Fruit fly (Drosophila melanogaster): ENCODE data around the gene Ca-alpha1T.

The Ca-alpha1T gene

dm6 chrX:6198554-6198953 lies 6.3 kb upstream of the Ca-alpha1T start, which contains the start of gene CG32751:
Gene CG32751, minus strand, starts transcription at chrX:6198654.
- TF ChIP-seq Dll (optimal IDR thresholded peaks at IDR 0.05) (no peak), usp (GFP tag; optimal IDR thresholded peaks at IDR 0.05) (no peak)

- TF ChIP-seq Dll (optimal IDR thresholded peaks at IDR 0.05) (no peak), psq (optimal IDR thresholded peaks at IDR 0.05) (no peak)
Measured at dm6 chrX:6196339-6196738, 4.1 kb upstream of the Ca-alpha1T start, which contains the start of gene CG32750. Gene CG32750, minus strand, starts transcription at chrX:6196439.

DNA sequence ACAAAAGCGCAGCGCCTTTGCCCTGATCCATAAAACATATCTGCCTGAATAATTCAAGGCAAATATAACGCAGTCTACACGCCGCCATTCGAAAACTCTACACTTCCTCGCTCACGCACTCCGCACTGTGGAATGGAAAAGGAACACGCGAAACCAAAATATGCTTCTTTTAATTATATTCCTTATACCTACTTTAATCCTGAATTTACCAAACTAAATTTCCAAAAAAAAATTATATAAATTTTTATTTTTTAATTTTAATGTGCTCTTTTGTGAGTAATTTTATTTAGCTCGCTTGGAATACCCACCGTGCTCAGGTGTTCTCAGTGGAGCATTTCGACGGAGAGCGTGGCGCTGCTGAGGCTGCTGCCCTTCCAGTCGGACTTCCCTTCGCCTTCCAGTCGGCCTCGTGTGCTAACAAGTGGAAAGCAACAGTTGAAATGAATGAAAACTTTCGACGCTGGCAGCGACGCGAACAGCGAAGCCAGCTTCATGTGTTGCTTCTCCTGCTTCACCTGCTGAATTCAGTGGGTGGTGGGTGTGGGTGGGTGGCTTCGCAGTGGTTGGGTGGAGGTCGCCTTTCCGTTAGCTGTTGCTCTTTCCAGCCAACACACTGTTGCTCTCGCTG lies 1.0 kb upstream of the Ca-alpha1T start:
- TF ChIP-seq EcR (GFP tag; optimal IDR thresholded peaks at IDR 0.05) (no peak), Dll (optimal IDR thresholded peaks at IDR 0.05) (no peak), pan (optimal IDR thresholded peaks at IDR 0.05) (no peak), psq (optimal IDR thresholded peaks at IDR 0.05) (no peak), CG8478 (optimal IDR thresholded peaks at IDR 0.05) (no peak), usp (GFP tag; optimal IDR thresholded peaks at IDR 0.05) (no peak)

DNA sequence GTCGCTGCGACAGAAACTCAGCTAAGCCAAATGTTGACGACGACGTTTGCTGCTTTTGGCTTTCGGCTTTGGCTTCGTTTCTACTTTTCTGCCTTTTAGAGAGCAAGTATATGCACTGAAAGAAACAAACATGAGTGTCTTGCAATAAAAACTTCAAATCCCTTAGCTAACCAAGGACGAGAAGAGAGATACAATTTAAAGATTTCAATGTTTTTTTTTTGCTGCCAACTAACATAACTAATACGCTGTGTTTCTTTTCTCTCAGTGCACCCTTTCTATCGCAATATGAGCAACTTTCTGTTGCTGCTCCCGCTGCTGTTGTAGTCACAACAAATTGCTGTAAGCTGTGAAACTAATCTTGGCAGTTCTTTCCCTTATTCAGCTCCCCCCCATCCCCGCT lies 12.9 kb downstream of the Ca-alpha1T start:
- TF ChIP-seq pan (optimal IDR thresholded peaks at IDR 0.05) (no peak), psq (optimal IDR thresholded peaks at IDR 0.05) (no peak), Dll (optimal IDR thresholded peaks at IDR 0.05) (no peak), usp (GFP tag; optimal IDR thresholded peaks at IDR 0.05) (no peak), CG8478 (optimal IDR thresholded peaks at IDR 0.05) (no peak), EcR (GFP tag; optimal IDR thresholded peaks at IDR 0.05) (no peak)

DNA sequence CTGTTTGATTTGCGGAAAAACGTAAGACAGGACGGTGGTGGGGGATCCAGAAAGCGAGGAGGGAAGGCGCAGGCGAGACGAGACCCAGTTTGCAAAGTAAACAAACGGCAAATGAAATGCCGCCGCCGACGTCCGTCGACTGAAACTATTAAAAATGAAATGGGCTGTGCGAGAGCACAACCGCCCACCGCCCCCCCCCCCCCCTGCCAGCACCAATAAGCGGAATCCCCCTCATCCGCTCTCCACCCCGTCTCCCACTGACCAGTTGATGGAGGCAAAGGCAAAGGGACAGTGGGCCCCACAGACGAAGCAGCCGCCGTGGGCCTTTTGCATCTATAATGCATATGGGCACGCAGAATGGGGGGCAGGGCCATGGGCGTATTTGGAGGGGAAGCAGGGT lies 25.5 kb downstream of the Ca-alpha1T start:
- TF ChIP-seq Dll (optimal IDR thresholded peaks at IDR 0.05) (no peak), EcR (GFP tag; optimal IDR thresholded peaks at IDR 0.05) (no peak), CG8478 (optimal IDR thresholded peaks at IDR 0.05) (no peak), pan (optimal IDR thresholded peaks at IDR 0.05) (no peak)

- TF ChIP-seq EcR (GFP tag; optimal IDR thresholded peaks at IDR 0.05) (no peak), Dll (optimal IDR thresholded peaks at IDR 0.05) (no peak), psq (optimal IDR thresholded peaks at IDR 0.05) (no peak), pan (optimal IDR thresholded peaks at IDR 0.05) (no peak), usp (GFP tag; optimal IDR thresholded peaks at IDR 0.05) (no peak), CG8478 (optimal IDR thresholded peaks at IDR 0.05) (no peak)
Measured at dm6 chrX:6151919-6152318, 40.4 kb downstream of the Ca-alpha1T start.

DNA sequence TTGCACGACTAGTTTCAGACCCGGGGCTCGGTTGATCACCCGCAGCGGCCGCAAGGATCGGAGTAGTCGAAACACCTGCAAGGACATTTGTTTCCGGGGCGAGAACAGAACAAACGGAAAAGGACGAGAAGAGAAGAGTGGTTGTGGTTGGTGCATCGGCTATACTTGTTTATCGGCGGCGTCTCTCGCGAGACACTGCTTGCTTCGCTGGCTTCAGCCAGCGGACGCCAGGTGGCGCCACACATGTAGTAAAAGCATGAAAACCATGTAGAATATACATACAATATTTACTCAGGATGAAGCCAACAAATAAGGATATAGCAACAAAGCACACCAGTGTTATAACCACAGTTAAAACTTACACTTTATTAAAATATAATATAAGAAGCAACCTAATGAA lies 82.4 kb downstream of the Ca-alpha1T start:
- TF ChIP-seq CG8478 (optimal IDR thresholded peaks at IDR 0.05): no peak

DNA sequence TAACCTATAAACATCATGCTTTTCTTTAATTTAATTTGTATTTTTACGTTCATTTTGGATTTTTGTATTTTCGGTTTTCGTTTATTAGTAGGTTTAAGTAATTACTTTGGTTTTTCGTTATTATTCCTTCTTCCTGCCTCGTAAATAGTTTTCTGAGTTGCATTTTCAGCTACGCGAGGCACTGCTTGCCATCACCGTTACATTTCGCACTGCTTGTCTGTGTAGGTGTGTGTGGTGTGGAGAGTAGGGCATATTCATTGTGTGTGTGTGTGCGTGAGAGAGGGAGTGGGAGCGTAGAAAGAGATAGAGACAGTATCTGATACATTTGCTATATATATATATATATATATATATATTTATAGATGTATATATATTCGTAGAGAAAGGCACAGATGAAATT lies 87.6 kb downstream of the Ca-alpha1T start:
- TF ChIP-seq psq (optimal IDR thresholded peaks at IDR 0.05) (no peak), Dll (optimal IDR thresholded peaks at IDR 0.05) (no peak), usp (GFP tag; optimal IDR thresholded peaks at IDR 0.05) (no peak), EcR (GFP tag; optimal IDR thresholded peaks at IDR 0.05) (no peak), CG8478 (optimal IDR thresholded peaks at IDR 0.05) (no peak), pan (optimal IDR thresholded peaks at IDR 0.05) (no peak)

- no peak for TF ChIP-seq usp (GFP tag; optimal IDR thresholded peaks at IDR 0.05)
- TF ChIP-seq Dll (optimal IDR thresholded peaks at IDR 0.05): no peak
- no peak for TF ChIP-seq psq (optimal IDR thresholded peaks at IDR 0.05)
- no peak for TF ChIP-seq EcR (GFP tag; optimal IDR thresholded peaks at IDR 0.05)
- no peak for TF ChIP-seq CG8478 (optimal IDR thresholded peaks at IDR 0.05)
- no peak for TF ChIP-seq pan (optimal IDR thresholded peaks at IDR 0.05)
Measured at dm6 chrX:6097578-6097977, 94.7 kb downstream of the Ca-alpha1T start.

- TF ChIP-seq pan (optimal IDR thresholded peaks at IDR 0.05) (no peak), CG8478 (optimal IDR thresholded peaks at IDR 0.05) (no peak), Dll (optimal IDR thresholded peaks at IDR 0.05) (no peak), EcR (GFP tag; optimal IDR thresholded peaks at IDR 0.05) (no peak), psq (optimal IDR thresholded peaks at IDR 0.05) (no peak), usp (GFP tag; optimal IDR thresholded peaks at IDR 0.05) (no peak)
Measured at dm6 chrX:6094599-6094998, 97.7 kb downstream of the Ca-alpha1T start.

DNA sequence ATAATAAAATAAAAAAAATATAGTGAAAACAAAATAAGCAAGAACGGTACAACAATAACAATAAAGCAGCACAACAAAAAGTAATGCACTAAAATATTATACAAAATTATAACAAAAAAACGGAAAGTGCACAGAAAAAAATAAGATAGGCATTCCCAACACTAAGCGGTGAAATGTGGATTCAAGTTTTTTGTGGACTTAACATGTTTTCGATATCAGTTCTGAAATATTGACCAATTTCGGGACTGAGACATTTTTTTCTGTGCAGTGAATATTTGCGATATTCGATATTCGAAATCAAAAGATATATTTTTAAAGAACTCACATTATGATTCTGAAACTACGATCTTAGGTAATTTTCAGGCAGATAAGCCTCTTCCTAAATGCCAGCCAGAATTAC lies 98.2 kb downstream of the Ca-alpha1T start:
- TF ChIP-seq EcR (GFP tag; optimal IDR thresholded peaks at IDR 0.05): no peak
- no peak for TF ChIP-seq Dll (optimal IDR thresholded peaks at IDR 0.05)
- TF ChIP-seq CG8478 (optimal IDR thresholded peaks at IDR 0.05): no peak
- no peak for TF ChIP-seq psq (optimal IDR thresholded peaks at IDR 0.05)
- TF ChIP-seq pan (optimal IDR thresholded peaks at IDR 0.05): no peak
- TF ChIP-seq usp (GFP tag; optimal IDR thresholded peaks at IDR 0.05): no peak

DNA sequence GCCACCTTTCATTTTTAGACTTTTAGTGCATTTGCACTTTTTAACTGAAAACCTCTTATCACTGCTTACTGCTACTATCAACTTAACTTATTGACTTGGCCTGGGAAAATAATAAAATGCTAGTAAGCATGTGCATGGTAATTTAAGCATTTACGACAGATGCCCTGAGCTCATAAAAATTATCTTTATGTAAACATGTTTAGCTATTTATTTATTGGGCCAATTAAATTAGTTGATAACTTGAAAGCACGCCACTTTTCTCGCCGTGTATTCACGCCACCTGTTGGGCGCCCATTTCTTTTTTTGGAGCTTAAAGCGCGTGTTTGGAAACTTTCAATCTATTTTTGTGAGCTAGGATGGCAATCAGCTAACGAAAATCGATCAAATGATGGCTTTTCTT lies 100.0 kb downstream of the Ca-alpha1T start:
- TF ChIP-seq Dll (optimal IDR thresholded peaks at IDR 0.05): no peak
- TF ChIP-seq usp (GFP tag; optimal IDR thresholded peaks at IDR 0.05): no peak
- TF ChIP-seq CG8478 (optimal IDR thresholded peaks at IDR 0.05): no peak
- TF ChIP-seq pan (optimal IDR thresholded peaks at IDR 0.05): no peak
- TF ChIP-seq EcR (GFP tag; optimal IDR thresholded peaks at IDR 0.05): no peak
- no peak for TF ChIP-seq psq (optimal IDR thresholded peaks at IDR 0.05)

- TF ChIP-seq EcR (GFP tag; optimal IDR thresholded peaks at IDR 0.05) (no peak), CG8478 (optimal IDR thresholded peaks at IDR 0.05) (no peak), Dll (optimal IDR thresholded peaks at IDR 0.05) (no peak), usp (GFP tag; optimal IDR thresholded peaks at IDR 0.05) (no peak), pan (optimal IDR thresholded peaks at IDR 0.05) (no peak), psq (optimal IDR thresholded peaks at IDR 0.05) (no peak)
Measured at dm6 chrX:6090809-6091667, 101.2 kb downstream of the Ca-alpha1T start, which contains the start of the genes Nep1 and Mipp2. Gene Nep1, plus strand, starts transcription at chrX:6091205. Gene Mipp2, minus strand, starts transcription at chrX:6091471.

All from whole organism.